Worm (Caenorhabditis elegans) whole organism, L1 larva: ENCODE data around the gene sma-5.

Experiments used
- elt-2 ChIP-seq: sonication (generic microtip); optimal IDR thresholded peaks from 2 replicates; lab custom pipeline; 2016; ENCODE audit warnings: missing genetic modification characterization, mild to moderate bottlenecking, inconsistent platforms, missing compliant biosample characterization, missing genetic modification reagents
- fos-1 ChIP-seq: fragments of 150-350 bp; optimal IDR thresholded peaks from 2 replicates; lab custom pipeline; 2014; ENCODE audit warnings: missing biosample characterization, missing genetic modification characterization
- isw-1 ChIP-seq: fragments of 200-800 bp; sonication (Bioruptor generic); IDR thresholded peaks from 2 replicates; pipeline ENCODE4 v1.3.6; 2022; ENCODE audit warnings: missing genetic modification characterization, missing compliant biosample characterization
- mdl-1 ChIP-seq, 2 experiments: fragments of 150-350 bp; optimal IDR thresholded peaks; 2 replicates each; lab custom pipeline; 2014 to 2017; ENCODE audit warnings: missing biosample characterization in 2 of 2, missing genetic modification characterization in 2 of 2, inconsistent platforms in 1 of 2
- sox-4 ChIP-seq: sonication (generic microtip); optimal IDR thresholded peaks from 2 replicates; lab custom pipeline; 2016; ENCODE audit warnings: missing genetic modification characterization, missing compliant biosample characterization
- unc-62 ChIP-seq: fragments of 150-350 bp; optimal IDR thresholded peaks from 2 replicates; lab custom pipeline; 2014; ENCODE audit warnings: missing biosample characterization, missing genetic modification reagents, missing genetic modification characterization

- TF ChIP-seq sox-4: no peak
- no peak for TF ChIP-seq unc-62 (GFP tag; lab: Kevin White, UChicago)
- TF ChIP-seq fos-1 (tag; lab: Kevin White, UChicago): no peak
- TF ChIP-seq mdl-1 (tag; optimal IDR thresholded peaks at IDR 0.05; lab: Kevin White, UChicago): no peak
- peak; percentile 67 for TF ChIP-seq elt-2
- TF ChIP-seq isw-1 (GFP tag; lab: Robert Waterston, UW): no peak
Observed at ce11 chrX:11964555-11964954, 40.8 kb downstream of the sma-5 start.
